Worm (Caenorhabditis elegans) whole organism, midembryonic: Measurements from ENCODE around the gene ZK287.1.

Source experiments
- T22C8.4 ChIP-seq: fragments of 200-800 bp; sonication (Bioruptor generic); IDR thresholded peaks from 2 replicates; pipeline ENCODE4 v1.3.6; 2022; ENCODE audit warnings: missing genetic modification characterization, missing compliant biosample characterization
- cog-1 ChIP-seq: sonication (generic microtip); optimal IDR thresholded peaks from 2 replicates; lab custom pipeline; 2016; ENCODE audit warnings: missing genetic modification characterization, missing compliant biosample characterization
- flt-1 ChIP-seq: fragments of 200-800 bp; sonication (Bioruptor generic); IDR thresholded peaks from 2 replicates; pipeline ENCODE4 v1.3.6; 2022; ENCODE audit warnings: missing genetic modification characterization, missing compliant biosample characterization
- klf-2 ChIP-seq: fragments of 200-800 bp; sonication (Bioruptor generic); conservative IDR thresholded peaks from 2 replicates; pipeline ENCODE4 v1.3.6; 2022; ENCODE audit warnings: missing genetic modification reagents, missing genetic modification characterization, missing compliant biosample characterization
- med-1 ChIP-seq: sonication (generic microtip); optimal IDR thresholded peaks from 2 replicates; lab custom pipeline; 2017; ENCODE audit warnings: missing genetic modification characterization, mild to moderate bottlenecking, missing compliant biosample characterization, antibody characterized with exemption, missing genetic modification reagents; ENCODE audit not compliant: insufficient read depth
- ref-1 ChIP-seq: fragments of 200-800 bp; sonication (Bioruptor generic); conservative IDR thresholded peaks from 2 replicates; pipeline ENCODE4 v1.3.6; 2022; ENCODE audit warnings: missing genetic modification reagents, missing genetic modification characterization, missing compliant biosample characterization
- tab-1 ChIP-seq: fragments of 200-800 bp; sonication (Bioruptor generic); IDR thresholded peaks from 2 replicates; pipeline ENCODE4 v1.3.6; 2022; ENCODE audit warnings: missing genetic modification characterization, missing compliant biosample characterization
- ztf-23 ChIP-seq: fragments of 200-800 bp; sonication (Bioruptor generic); IDR thresholded peaks from 2 replicates; pipeline ENCODE4 v1.3.6; 2022; ENCODE audit warnings: missing genetic modification reagents, missing genetic modification characterization, missing compliant biosample characterization
- ztf-29 ChIP-seq: fragments of 200-800 bp; sonication (Bioruptor generic); IDR thresholded peaks from 2 replicates; pipeline ENCODE4 v1.3.6; 2022; ENCODE audit warnings: missing genetic modification reagents, missing genetic modification characterization, missing compliant biosample characterization

ZK287.1 gene

ce11 chrV:9628603-9629002 is 37.9 kb upstream of the ZK287.1 start:
- TF ChIP-seq flt-1 (GFP tag; lab: Robert Waterston, UW) (no peak), klf-2 (GFP tag; lab: Robert Waterston, UW) (no peak)

ce11 chrV:9629114-9629513 is 37.4 kb upstream of the ZK287.1 start, which contains the start of gene idpc-3:
idpc-3 (minus strand) TSS chrV:9629214.
- TF ChIP-seq ztf-29 (no peak), ref-1 (GFP tag; lab: Robert Waterston, UW) (no peak), flt-1 (GFP tag; lab: Robert Waterston, UW) (no peak), klf-2 (GFP tag; lab: Robert Waterston, UW) (no peak), ztf-23 (no peak), med-1 (GFP tag; lab: Kevin White, UChicago) (no peak), T22C8.4 (GFP tag; lab: Robert Waterston, UW) (no peak), tab-1 (no peak), cog-1 (no peak)

ce11 chrV:9629643-9630042 is 36.9 kb upstream of the ZK287.1 start, which contains the start of gene col-146:
col-146 (plus strand) TSS chrV:9629943.
- TF ChIP-seq klf-2 (GFP tag; lab: Robert Waterston, UW) (no peak), ztf-29 (no peak), tab-1 (no peak), flt-1 (GFP tag; lab: Robert Waterston, UW) (no peak), T22C8.4 (GFP tag; lab: Robert Waterston, UW) (no peak), med-1 (GFP tag; lab: Kevin White, UChicago) (no peak), ztf-23 (no peak), ref-1 (GFP tag; lab: Robert Waterston, UW) (no peak), cog-1 (no peak)

ce11 chrV:9630542-9630941 is 36.0 kb upstream of the ZK287.1 start:
- TF ChIP-seq T22C8.4 (GFP tag; lab: Robert Waterston, UW) (no peak), tab-1 (no peak), flt-1 (GFP tag; lab: Robert Waterston, UW) (no peak), ztf-29 (no peak), med-1 (GFP tag; lab: Kevin White, UChicago) (no peak), klf-2 (GFP tag; lab: Robert Waterston, UW) (no peak), ref-1 (GFP tag; lab: Robert Waterston, UW) (no peak), ztf-23 (no peak)

ce11 chrV:9630944-9631343 is 35.5 kb upstream of the ZK287.1 start, which contains the start of gene T06E4.5:
T06E4.5 (plus strand) TSS chrV:9631244.
- no peak for TF ChIP-seq ref-1 (GFP tag; lab: Robert Waterston, UW)
- no peak for TF ChIP-seq med-1 (GFP tag; lab: Kevin White, UChicago)
- no peak for TF ChIP-seq cog-1
- TF ChIP-seq klf-2 (GFP tag; lab: Robert Waterston, UW), result no peak
- no peak for TF ChIP-seq tab-1
- no peak for TF ChIP-seq flt-1 (GFP tag; lab: Robert Waterston, UW)
- no peak for TF ChIP-seq ztf-23
- no peak for TF ChIP-seq T22C8.4 (GFP tag; lab: Robert Waterston, UW)
- TF ChIP-seq ztf-29, result no peak

ce11 chrV:9632348-9632747 is 34.1 kb upstream of the ZK287.1 start:
- TF ChIP-seq T22C8.4 (GFP tag; lab: Robert Waterston, UW) (no peak), cog-1 (no peak), klf-2 (GFP tag; lab: Robert Waterston, UW) (no peak), ztf-23 (no peak), ref-1 (GFP tag; lab: Robert Waterston, UW) (no peak), tab-1 (no peak), ztf-29 (no peak)

ce11 chrV:9633313-9633712 is 33.2 kb upstream of the ZK287.1 start, which contains the start of gene col-147:
col-147 (minus strand) TSS chrV:9633338.
- no peak for TF ChIP-seq cog-1
- TF ChIP-seq ref-1 (GFP tag; lab: Robert Waterston, UW), result no peak
- TF ChIP-seq tab-1, result no peak
- TF ChIP-seq ztf-23, result no peak
- no peak for TF ChIP-seq med-1 (GFP tag; lab: Kevin White, UChicago)
- no peak for TF ChIP-seq flt-1 (GFP tag; lab: Robert Waterston, UW)
- TF ChIP-seq ztf-29, result no peak
- TF ChIP-seq T22C8.4 (GFP tag; lab: Robert Waterston, UW), result no peak
- TF ChIP-seq klf-2 (GFP tag; lab: Robert Waterston, UW), result no peak

- TF ChIP-seq med-1 (GFP tag; lab: Kevin White, UChicago) (no peak), flt-1 (GFP tag; lab: Robert Waterston, UW) (no peak), klf-2 (GFP tag; lab: Robert Waterston, UW) (no peak), T22C8.4 (GFP tag; lab: Robert Waterston, UW) (no peak), tab-1 (no peak), ztf-29 (no peak), ztf-23 (no peak), ref-1 (GFP tag; lab: Robert Waterston, UW) (no peak), cog-1 (no peak)
These were observed 21.0 kb upstream of the ZK287.1 start, which contains the start of the genes atl-1 and hcp-2 for ce11 chrV:9645507-9645906. atl-1 (minus strand) TSS chrV:9645595. hcp-2 (plus strand) TSS chrV:9645859.

ce11 chrV:9651294-9651693 is 15.2 kb upstream of the ZK287.1 start, which contains the start of gene T06E4.21:
T06E4.21 (plus strand) TSS chrV:9651594.
- TF ChIP-seq ztf-23 (no peak), tab-1 (no peak), flt-1 (GFP tag; lab: Robert Waterston, UW) (no peak), ref-1 (GFP tag; lab: Robert Waterston, UW) (no peak), klf-2 (GFP tag; lab: Robert Waterston, UW) (no peak), ztf-29 (no peak)

- TF ChIP-seq flt-1 (GFP tag; lab: Robert Waterston, UW) (no peak), med-1 (GFP tag; lab: Kevin White, UChicago) (no peak), tab-1 (no peak), klf-2 (GFP tag; lab: Robert Waterston, UW) (no peak), ztf-29 (no peak), cog-1 (no peak), T22C8.4 (GFP tag; lab: Robert Waterston, UW) (no peak), ztf-23 (no peak), ref-1 (GFP tag; lab: Robert Waterston, UW) (no peak)
These were observed 12.2 kb upstream of the ZK287.1 start, which contains the start of gene cyp-29A4 for ce11 chrV:9654154-9654805. cyp-29A4 (plus strand) TSS chrV:9654755.
